Worm (Caenorhabditis elegans): ENCODE results near the gene cyp-37B1.

cyp-37B1 gene

DNA sequence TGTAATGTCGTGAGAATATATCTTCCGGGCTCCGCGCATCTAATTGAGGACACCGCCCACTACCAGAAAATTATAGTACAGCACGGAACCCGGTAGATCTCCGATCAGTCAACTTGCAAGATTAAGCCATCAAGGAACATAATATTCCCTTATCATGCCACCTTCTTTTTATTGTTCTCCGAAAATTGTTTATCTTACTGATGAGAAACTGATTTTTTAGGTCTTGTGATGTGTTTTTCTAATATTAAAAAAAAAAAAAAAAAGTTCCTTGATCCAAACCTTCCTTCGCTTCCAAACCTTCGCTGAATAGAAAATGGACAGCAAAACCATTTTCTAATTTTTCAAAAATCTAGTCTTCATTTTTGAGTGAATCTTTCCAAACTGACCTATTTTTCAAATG lies 50.9 kb downstream of the cyp-37B1 start, which contains the start of gene F57G8.7:
Gene F57G8.7, plus strand, starts transcription at position 301 of the 400 bp plus-strand sequence.
- no peak for TF ChIP-seq unc-62 (GFP tag; optimal IDR thresholded peaks at IDR 0.05)

Measured in whole organism, dauer.